Fruit fly (Drosophila melanogaster): ENCODE data around the gene Mocs2A.
A peak's percentile ranks its signal among the peaks of the same experiment; 100 is the strongest.

The Mocs2A gene

DNA sequence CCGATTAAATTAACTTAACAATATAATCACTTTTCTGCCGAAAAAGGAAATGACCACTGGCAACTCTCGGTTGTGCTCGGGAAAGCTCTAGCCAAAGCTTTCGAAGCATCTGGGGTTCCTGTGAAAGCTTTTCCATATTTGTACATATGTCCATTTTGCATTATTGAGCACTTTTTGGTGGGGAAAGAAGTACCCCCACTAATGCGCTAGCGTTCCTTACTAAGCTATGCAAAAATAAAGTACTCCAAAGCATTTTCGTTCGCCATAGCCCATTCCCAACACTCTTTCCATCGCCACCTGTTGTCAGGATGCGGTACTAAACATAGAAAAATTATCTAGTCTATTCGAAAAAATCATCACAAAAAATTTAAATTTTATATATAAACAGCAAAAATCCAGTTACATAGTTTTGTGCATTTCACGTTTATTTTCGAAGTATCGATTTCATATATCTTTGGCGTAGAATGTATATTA is 14.7 kb downstream of the Mocs2A start, which contains the start of gene Nepl16:
Gene Nepl16 (minus strand): TSS at position 51 of the 474 bp plus-strand sequence.
- TF ChIP-seq CG8478 (optimal IDR thresholded peaks at IDR 0.05) (no peak), CTCF (optimal IDR thresholded peaks at IDR 0.05) (peak; percentile 38 to 68)

DNA sequence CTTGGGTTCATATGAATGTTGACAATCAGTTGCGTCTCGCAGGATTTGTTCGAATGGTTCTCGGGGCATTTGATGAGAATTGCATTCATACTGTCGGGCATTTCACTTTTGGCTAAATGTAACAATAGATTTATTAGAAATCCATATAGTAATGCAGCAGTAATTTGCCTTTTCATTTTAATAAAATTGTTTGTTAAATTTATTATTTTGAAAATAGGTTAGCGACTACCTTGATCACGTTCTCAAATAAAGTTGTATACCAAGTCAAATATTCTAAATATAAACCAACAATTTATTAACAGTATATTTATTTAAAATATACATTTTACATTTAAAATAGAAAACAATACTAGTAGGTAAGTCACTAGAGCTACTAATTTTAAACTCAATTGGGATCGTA is 18.2 kb downstream of the Mocs2A start, which contains the start of gene CG34027:
Gene CG34027 (minus strand): TSS at position 101 of the 400 bp plus-strand sequence.
- TF ChIP-seq CG8478 (optimal IDR thresholded peaks at IDR 0.05) (no peak), CTCF (optimal IDR thresholded peaks at IDR 0.05) (no peak)

DNA sequence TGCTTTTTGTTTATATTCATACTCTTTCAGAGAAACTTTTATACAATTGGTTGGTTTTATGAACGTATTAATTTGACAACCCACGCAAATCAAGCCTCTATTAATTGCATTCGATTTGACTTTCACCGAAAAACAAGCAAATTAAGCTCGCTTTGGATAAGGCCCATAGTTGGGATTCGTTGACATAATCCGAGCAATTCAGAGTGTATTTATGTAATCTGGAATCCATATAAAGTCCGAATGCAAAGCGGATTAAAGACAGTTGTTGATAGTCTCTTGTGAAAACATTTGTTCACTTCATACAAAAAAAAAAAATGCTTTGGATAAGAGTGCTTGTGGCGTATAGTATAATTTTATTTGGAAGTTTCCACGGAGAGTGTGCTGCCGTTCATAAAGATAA is 24.9 kb downstream of the Mocs2A start, which contains the start of gene CG45095:
Gene CG45095 (plus strand): TSS at position 301 of the 400 bp plus-strand sequence.
- TF ChIP-seq CG8478 (optimal IDR thresholded peaks at IDR 0.05) (no peak), CTCF (optimal IDR thresholded peaks at IDR 0.05) (no peak)

DNA sequence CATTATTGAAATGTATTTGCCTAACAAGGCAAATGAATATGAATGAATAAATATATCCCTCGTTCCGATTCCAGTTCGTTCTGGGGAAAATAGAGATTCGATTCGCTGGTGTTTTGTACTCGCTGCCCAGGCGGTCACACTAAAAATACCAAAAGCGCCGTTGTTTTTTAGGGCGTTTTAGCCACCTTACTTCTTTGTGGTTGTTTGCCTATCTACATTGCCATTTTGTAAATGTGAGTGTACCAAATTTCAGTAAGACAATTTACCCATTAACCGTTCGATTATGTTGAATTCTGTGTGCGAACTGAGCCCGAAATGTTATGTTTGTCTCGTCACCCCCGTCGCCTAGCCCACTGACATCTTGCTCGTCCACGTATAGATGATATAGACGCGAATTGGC is 29.7 kb downstream of the Mocs2A start, which contains the start of the genes CG33095 and CG33096:
Gene CG33095 (plus strand): TSS at position 187 of the 400 bp plus-strand sequence.
Gene CG33096 (plus strand): TSS at position 187 of the 400 bp plus-strand sequence.
- no peak for TF ChIP-seq CTCF (optimal IDR thresholded peaks at IDR 0.05)
- TF ChIP-seq CG8478 (optimal IDR thresholded peaks at IDR 0.05): no peak

DNA sequence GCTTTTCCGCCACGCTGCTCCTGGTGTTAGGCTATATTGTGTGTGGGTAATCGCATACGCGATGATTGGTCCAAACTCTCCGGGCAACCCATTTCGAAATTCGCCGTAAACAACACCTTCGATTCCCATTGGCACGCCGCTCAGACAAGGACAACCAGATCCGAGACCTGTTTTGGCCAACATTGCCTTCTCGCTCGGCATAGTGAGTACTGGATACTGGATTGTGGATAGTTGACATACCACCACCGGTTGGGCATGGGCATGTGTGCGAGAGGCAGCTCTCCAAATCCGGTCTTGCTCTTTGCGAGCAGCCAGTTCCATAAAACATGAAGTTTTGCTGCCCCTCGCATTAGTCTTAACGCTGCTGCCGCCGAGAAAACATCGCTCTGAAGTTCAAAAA is 32.5 kb downstream of the Mocs2A start, which contains the start of gene fd96Cb:
Gene fd96Cb (plus strand): TSS at position 374 of the 400 bp plus-strand sequence.
- TF ChIP-seq CTCF (optimal IDR thresholded peaks at IDR 0.05) (no peak), CG8478 (optimal IDR thresholded peaks at IDR 0.05) (no peak)

DNA sequence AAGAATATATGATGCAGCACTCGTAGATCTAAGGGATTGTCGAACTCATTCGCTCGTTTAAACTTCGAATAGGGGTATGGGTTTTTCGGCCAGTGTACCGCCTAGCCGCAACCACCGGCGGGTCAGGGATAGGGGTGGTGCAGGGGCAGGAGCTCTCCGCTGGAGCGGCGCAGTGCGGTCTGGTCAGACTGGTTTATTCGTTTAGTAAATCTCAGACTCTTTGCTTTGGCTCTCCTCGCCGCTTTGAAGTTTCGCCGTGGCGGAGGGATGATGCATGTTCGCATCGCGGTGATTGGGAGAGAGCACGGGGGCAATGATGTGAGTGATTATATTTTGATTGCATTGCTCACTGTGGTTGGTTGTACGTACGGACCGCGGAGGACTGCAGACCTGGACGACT is 44.8 kb downstream of the Mocs2A start, which contains the start of gene fd96Ca:
Gene fd96Ca (plus strand): TSS at position 337 of the 400 bp plus-strand sequence.
- TF ChIP-seq CG8478 (optimal IDR thresholded peaks at IDR 0.05): no peak
- TF ChIP-seq CTCF (optimal IDR thresholded peaks at IDR 0.05): no peak

DNA sequence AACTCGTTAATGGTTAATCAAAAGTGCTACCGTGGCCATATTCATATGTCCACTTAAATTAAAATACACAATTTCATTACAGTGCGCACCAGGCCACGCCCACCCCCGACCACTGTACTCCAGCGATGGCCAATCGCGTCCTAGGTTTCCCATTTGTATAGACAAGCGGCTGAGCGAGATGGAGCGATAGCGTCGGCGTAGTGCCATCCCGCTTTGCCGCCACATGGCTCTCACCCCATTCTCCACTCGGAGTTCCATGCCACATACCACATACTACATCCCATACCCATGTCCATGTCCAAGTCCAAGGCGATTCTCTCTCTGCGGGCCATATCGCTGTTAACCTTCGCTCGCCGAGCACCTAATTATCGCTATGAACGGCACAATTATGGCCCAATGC is 46.7 kb downstream of the Mocs2A start:
- TF ChIP-seq CTCF (optimal IDR thresholded peaks at IDR 0.05): peak in 1 of 2 experiments; percentile 30
- no peak for TF ChIP-seq CG8478 (optimal IDR thresholded peaks at IDR 0.05)

DNA sequence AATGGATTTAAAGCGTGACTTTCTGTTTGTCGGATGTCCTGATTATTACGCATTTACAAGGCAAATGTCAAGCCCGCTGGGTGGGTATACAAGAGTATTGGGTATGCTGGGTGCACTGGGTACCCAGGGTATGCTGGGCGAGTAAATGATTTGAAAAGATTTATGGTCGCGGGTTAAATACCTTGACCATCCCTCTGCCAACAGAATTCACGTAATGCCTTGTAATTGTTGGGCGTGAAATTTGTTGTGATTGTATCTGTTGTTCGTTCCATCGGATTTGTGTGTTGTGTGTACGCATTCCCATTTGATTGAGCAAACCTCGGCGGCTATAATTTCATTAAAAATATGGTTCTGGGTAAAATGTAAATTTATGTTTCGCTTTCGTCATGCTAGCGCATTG is 48.5 kb downstream of the Mocs2A start:
- TF ChIP-seq CTCF (optimal IDR thresholded peaks at IDR 0.05): no peak
- no peak for TF ChIP-seq CG8478 (optimal IDR thresholded peaks at IDR 0.05)

DNA sequence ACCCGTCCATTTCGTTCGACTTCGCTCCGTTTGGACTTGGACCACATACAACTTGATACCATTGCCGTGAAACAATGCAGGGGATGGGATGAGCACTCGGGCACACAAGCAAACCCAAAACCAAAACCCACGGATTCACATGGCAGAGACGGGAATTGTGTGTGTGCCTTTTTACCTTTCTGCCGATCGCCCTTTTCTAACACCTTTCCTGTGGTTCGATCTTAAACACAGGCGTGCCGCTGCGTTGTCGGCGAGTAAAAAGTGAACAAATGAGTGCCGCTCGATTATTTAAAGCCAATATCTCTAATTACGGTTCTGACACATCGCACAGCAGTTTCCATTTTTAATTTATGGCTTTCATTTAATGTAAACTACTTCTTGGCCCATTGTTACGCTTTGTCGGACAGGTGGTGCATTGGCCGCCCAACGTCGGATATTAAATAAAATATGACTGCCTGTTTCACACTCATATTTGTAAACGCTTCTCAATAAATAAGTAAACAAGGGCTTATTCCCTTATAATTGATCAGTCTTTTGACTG is 49.8 kb downstream of the Mocs2A start:
- no peak for TF ChIP-seq CG8478 (optimal IDR thresholded peaks at IDR 0.05)
- TF ChIP-seq CTCF (optimal IDR thresholded peaks at IDR 0.05): no peak
